Worm (Caenorhabditis elegans) whole organism, L4/young adult: ENCODE data around the gene srb-6.

Experiments used
- W03F9.2 ChIP-seq: fragments of 150-350 bp; optimal IDR thresholded peaks from 2 replicates; lab custom pipeline; 2014; ENCODE audit warnings: missing biosample characterization, missing genetic modification characterization
- dao-5 ChIP-seq: sonication (generic microtip); optimal IDR thresholded peaks from 2 replicates; lab custom pipeline; 2016; ENCODE audit warnings: missing genotype, missing genetic modification characterization, moderate library complexity, missing compliant biosample characterization
- him-1 ChIP-seq: sonication (generic microtip); optimal IDR thresholded peaks from 2 replicates; lab custom pipeline; 2016; ENCODE audit warnings: missing genotype, missing genetic modification reagents, missing genetic modification characterization, missing compliant biosample characterization

srb-6 gene

ce11 chrII:10227030-10227429 is 32.3 kb downstream of the srb-6 start, which contains the start of gene srh-135:
Gene srh-135 (minus strand): TSS chrII:10227130.
- TF ChIP-seq him-1 (tag; lab: Kevin White, UChicago) (no peak), W03F9.2 (tag; lab: Kevin White, UChicago) (no peak), dao-5 (no peak)

ce11 chrII:10230972-10231371 is 36.3 kb downstream of the srb-6 start, which contains the start of gene T01E8.8:
Gene T01E8.8 (plus strand): TSS chrII:10231272.
- TF ChIP-seq W03F9.2 (tag; lab: Kevin White, UChicago) (no peak), dao-5 (no peak), him-1 (tag; lab: Kevin White, UChicago) (no peak)

- TF ChIP-seq him-1 (tag; lab: Kevin White, UChicago): no peak
- TF ChIP-seq dao-5: no peak
- TF ChIP-seq W03F9.2 (tag; lab: Kevin White, UChicago): no peak
Observed at ce11 chrII:10231874-10232273, 37.2 kb downstream of the srb-6 start.

ce11 chrII:10234398-10234797 is 39.7 kb downstream of the srb-6 start, which contains the start of gene ubxn-5:
Gene ubxn-5 (minus strand): TSS chrII:10234498.
- no peak for TF ChIP-seq him-1 (tag; lab: Kevin White, UChicago)
- TF ChIP-seq dao-5: no peak
- no peak for TF ChIP-seq W03F9.2 (tag; lab: Kevin White, UChicago)

- no peak for TF ChIP-seq dao-5
- no peak for TF ChIP-seq W03F9.2 (tag; lab: Kevin White, UChicago)
- no peak for TF ChIP-seq him-1 (tag; lab: Kevin White, UChicago)
Observed at ce11 chrII:10239595-10239994, 44.9 kb downstream of the srb-6 start, which contains the start of gene mec-15. Gene mec-15 (minus strand): TSS chrII:10239695.

ce11 chrII:10242294-10242693 is 47.6 kb downstream of the srb-6 start, which contains the start of gene mrps-14:
Gene mrps-14 (minus strand): TSS chrII:10242490.
- TF ChIP-seq him-1 (tag; lab: Kevin White, UChicago) (no peak), dao-5 (no peak), W03F9.2 (tag; lab: Kevin White, UChicago) (no peak)

- no peak for TF ChIP-seq him-1 (tag; lab: Kevin White, UChicago)
- no peak for TF ChIP-seq W03F9.2 (tag; lab: Kevin White, UChicago)
- no peak for TF ChIP-seq dao-5
Observed at ce11 chrII:10245612-10246011, 50.9 kb downstream of the srb-6 start.
